Worm (Caenorhabditis elegans): Measurements from ENCODE around the gene T04F3.5.

DNA sequence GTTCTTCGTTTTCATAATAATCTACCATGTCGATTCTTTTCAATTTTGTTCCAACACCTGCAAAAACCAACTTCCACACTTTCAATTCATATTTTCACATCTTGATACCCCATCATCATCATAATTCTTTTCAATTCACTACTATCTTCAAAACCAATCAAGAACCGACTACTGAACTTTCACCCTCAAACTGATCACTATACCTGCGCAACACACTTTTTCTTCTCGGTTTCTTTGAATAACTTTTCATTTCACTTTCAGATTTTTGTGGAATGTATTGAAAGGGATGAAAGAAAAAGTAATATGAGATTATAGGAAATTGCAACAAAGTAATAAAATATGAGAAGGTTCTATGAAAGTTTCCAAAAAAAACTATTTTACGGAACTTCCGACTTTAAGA lies 19.4 kb upstream of the T04F3.5 start:
- TF ChIP-seq ztf-29 (GFP tag; IDR thresholded peaks at IDR 0.05) (no peak), klf-2 (GFP tag; conservative IDR thresholded peaks at IDR 0.05) (no peak), ref-1 (GFP tag; conservative IDR thresholded peaks at IDR 0.05) (no peak), med-1 (GFP tag; optimal IDR thresholded peaks at IDR 0.05; ENCODE audit: insufficient read depth) (no peak), flt-1 (GFP tag; IDR thresholded peaks at IDR 0.05) (no peak), ztf-23 (GFP tag; IDR thresholded peaks at IDR 0.05) (no peak)

Data from whole organism, midembryonic.